Fruit fly (Drosophila melanogaster) whole organism, embryonic: ENCODE measurements around the gene Alp5.
A peak's percentile ranks its signal among the peaks of the same experiment; 100 is the strongest.

ENCODE experiments used
- Antp ChIP-seq: fragments of 200-800 bp; sonication (Bioruptor generic); optimal IDR thresholded peaks from 3 replicates; lab custom pipeline; 2016; ENCODE audit warnings: missing biosample characterization, missing genetic modification characterization
- Asciz ChIP-seq: fragments of 200-800 bp; sonication (Bioruptor generic); optimal IDR thresholded peaks from 2 replicates; lab custom pipeline; 2017; ENCODE audit warnings: missing biosample characterization, mild to moderate bottlenecking, missing genetic modification characterization, missing genetic modification reagents
- Bgb ChIP-seq: fragments of 200-800 bp; sonication (Bioruptor generic); IDR thresholded peaks from 2 replicates; pipeline ENCODE4 v1.3.6; 2022; ENCODE audit warnings: missing biosample characterization, missing genetic modification characterization; ENCODE audit not compliant: partially characterized antibody
- CG11247 ChIP-seq: fragments of 200-800 bp; sonication (Bioruptor generic); IDR thresholded peaks from 2 replicates; pipeline ENCODE4 v1.3.6; 2022; ENCODE audit warnings: missing biosample characterization, missing genetic modification characterization
- CG12104 ChIP-seq: fragments of 200-800 bp; sonication (Bioruptor generic); optimal IDR thresholded peaks from 3 replicates; lab custom pipeline; 2016; ENCODE audit warnings: missing biosample characterization, missing genetic modification characterization
- CG13287 ChIP-seq: fragments of 200-800 bp; sonication (Bioruptor generic); IDR thresholded peaks from 2 replicates; pipeline ENCODE4 v1.3.6; 2022; ENCODE audit warnings: missing biosample characterization, missing genetic modification characterization; ENCODE audit not compliant: partially characterized antibody
- CG14860 ChIP-seq: fragments of 200-800 bp; sonication (Bioruptor generic); IDR thresholded peaks from 3 replicates; pipeline ENCODE4 v1.3.6; 2022; ENCODE audit warnings: missing biosample characterization, missing genetic modification characterization; ENCODE audit not compliant: partially characterized antibody
- CG1647 ChIP-seq: fragments of 200-800 bp; sonication (Bioruptor generic); optimal IDR thresholded peaks from 3 replicates; lab custom pipeline; 2016; ENCODE audit warnings: missing biosample characterization, missing genetic modification characterization
- CG16815 ChIP-seq: fragments of 200-800 bp; sonication (Bioruptor generic); optimal IDR thresholded peaks from 3 replicates; lab custom pipeline; 2017; ENCODE audit warnings: missing biosample characterization, mild to moderate bottlenecking, missing genetic modification characterization
- CG18599 ChIP-seq: fragments of 200-800 bp; sonication (Bioruptor generic); optimal IDR thresholded peaks from 3 replicates; lab custom pipeline; 2017; ENCODE audit warnings: missing biosample characterization, missing genetic modification characterization, mild to moderate bottlenecking, moderate library complexity, missing genetic modification reagents
- CG2120 ChIP-seq: fragments of 200-800 bp; sonication (Bioruptor generic); optimal IDR thresholded peaks from 3 replicates; lab custom pipeline; 2016; ENCODE audit warnings: missing biosample characterization, missing genetic modification characterization
- CG42726 ChIP-seq: fragments of 200-800 bp; sonication (Bioruptor generic); IDR thresholded peaks from 2 replicates; pipeline ENCODE4 v1.3.6; 2022; ENCODE audit warnings: missing biosample characterization, missing genetic modification characterization; ENCODE audit not compliant: partially characterized antibody
- CG6272 ChIP-seq: fragments of 200-800 bp; sonication (Bioruptor generic); IDR thresholded peaks from 2 replicates; pipeline ENCODE4 v1.3.6; 2022; ENCODE audit warnings: missing biosample characterization, missing genetic modification characterization
- CG6683 ChIP-seq: fragments of 200-800 bp; sonication (Bioruptor generic); optimal IDR thresholded peaks from 2 replicates; lab custom pipeline; 2017; ENCODE audit warnings: missing biosample characterization, mild to moderate bottlenecking, missing genetic modification characterization, missing genetic modification reagents
- CG7839 ChIP-seq: fragments of 200-800 bp; sonication (Bioruptor generic); optimal IDR thresholded peaks from 3 replicates; lab custom pipeline; 2018; ENCODE audit warnings: missing biosample characterization, mild to moderate bottlenecking, missing genetic modification characterization, moderate library complexity
- CG9932 ChIP-seq: fragments of 200-800 bp; sonication (Bioruptor generic); IDR thresholded peaks from 2 replicates; pipeline ENCODE4 v1.3.6; 2022; ENCODE audit warnings: missing biosample characterization, missing genetic modification characterization
- E2f1 ChIP-seq: fragments of 200-800 bp; sonication (Bioruptor generic); IDR thresholded peaks from 2 replicates; pipeline ENCODE4 v1.3.6; 2022; ENCODE audit warnings: missing biosample characterization, missing genetic modification characterization
- Fer1 ChIP-seq: fragments of 200-800 bp; sonication (Bioruptor generic); optimal IDR thresholded peaks from 2 replicates; lab custom pipeline; 2017; ENCODE audit warnings: missing biosample characterization, mild to moderate bottlenecking, missing genetic modification characterization
- Fer2 ChIP-seq: fragments of 200-800 bp; sonication (Bioruptor generic); optimal IDR thresholded peaks from 2 replicates; lab custom pipeline; 2018; ENCODE audit warnings: missing biosample characterization, mild to moderate bottlenecking, missing genetic modification characterization, moderate library complexity
- HLH54F ChIP-seq: fragments of 200-800 bp; sonication (Bioruptor generic); optimal IDR thresholded peaks from 3 replicates; lab custom pipeline; 2016; ENCODE audit warnings: missing biosample characterization, missing genetic modification characterization
- MESR4 ChIP-seq: fragments of 200-800 bp; sonication (Bioruptor generic); optimal IDR thresholded peaks from 2 replicates; lab custom pipeline; 2018; ENCODE audit warnings: missing biosample characterization, mild to moderate bottlenecking, missing genetic modification characterization, moderate library complexity
- dmrt99B ChIP-seq: fragments of 200-800 bp; sonication (Bioruptor generic); optimal IDR thresholded peaks from 2 replicates; lab custom pipeline; 2018; ENCODE audit warnings: missing biosample characterization, mild to moderate bottlenecking, missing genetic modification characterization, moderate library complexity
- gem ChIP-seq: fragments of 200-800 bp; sonication (Bioruptor generic); optimal IDR thresholded peaks from 2 replicates; lab custom pipeline; 2019; ENCODE audit warnings: missing biosample characterization, mild to moderate bottlenecking, missing genetic modification characterization, moderate library complexity
- grau ChIP-seq: fragments of 200-800 bp; optimal IDR thresholded peaks from 3 replicates; lab custom pipeline; 2019; ENCODE audit warnings: missing biosample characterization, mild to moderate bottlenecking, missing genetic modification characterization, moderate library complexity
- hb ChIP-seq: fragments of 200-800 bp; sonication (Bioruptor generic); IDR thresholded peaks from 3 replicates; pipeline ENCODE4 v1.3.6; 2022; ENCODE audit warnings: missing biosample characterization, missing genetic modification characterization; ENCODE audit not compliant: partially characterized antibody
- hth ChIP-seq: fragments of >200 bp; optimal IDR thresholded peaks from 2 replicates; lab custom pipeline; 2017; ENCODE audit warnings: inconsistent platforms
- kni ChIP-seq: fragments of 200-800 bp; sonication (Bioruptor generic); optimal IDR thresholded peaks from 3 replicates; lab custom pipeline; 2017; ENCODE audit warnings: mild to moderate bottlenecking, missing biosample characterization, missing genetic modification reagents, missing genetic modification characterization
- lilli ChIP-seq: fragments of 200-800 bp; sonication (Bioruptor generic); optimal IDR thresholded peaks from 3 replicates; lab custom pipeline; 2016; ENCODE audit warnings: missing biosample characterization, missing genetic modification characterization
- mld ChIP-seq: fragments of 200-800 bp; sonication (Bioruptor generic); IDR thresholded peaks from 3 replicates; pipeline ENCODE4 v1.3.6; 2022; ENCODE audit warnings: missing biosample characterization, missing genetic modification characterization; ENCODE audit not compliant: partially characterized antibody
- nerfin-1 ChIP-seq: fragments of 200-800 bp; sonication (Bioruptor generic); optimal IDR thresholded peaks from 3 replicates; lab custom pipeline; 2019; ENCODE audit warnings: missing biosample characterization, mild to moderate bottlenecking, missing genetic modification characterization, moderate library complexity
- slbo ChIP-seq: fragments of 200-800 bp; sonication (Bioruptor generic); IDR thresholded peaks from 2 replicates; pipeline ENCODE4 v1.3.6; 2022; ENCODE audit warnings: missing biosample characterization, missing genetic modification characterization

Alp5 gene

dm6 chr3R:20955932-20956636 is 50.7 kb downstream of the Alp5 start (continued):
- TF ChIP-seq CG16815 (GFP tag; lab: Kevin White, UChicago) (no peak), MESR4 (GFP tag; lab: Kevin White, UChicago) (no peak), CG7839 (tag; lab: Kevin White, UChicago) (peak; percentile 4), lilli (peak; percentile 6), CG18599 (GFP tag; lab: Kevin White, UChicago) (peak; percentile 50), gem (tag; lab: Kevin White, UChicago) (peak; percentile 23), CG14860 (GFP tag; lab: Robert Waterston, UW) (no peak), Bgb (GFP tag; lab: Robert Waterston, UW) (no peak), CG42726 (GFP tag; lab: Robert Waterston, UW) (no peak), CG9932 (GFP tag; lab: Robert Waterston, UW) (0 out of 2 replicates have a peak, but pooled peaks have one; percentile 5), dmrt99B (tag; lab: Kevin White, UChicago) (peak; percentile 35), Fer2 (tag; lab: Kevin White, UChicago) (no peak), CG11247 (no peak), Antp (GFP tag; lab: Kevin White, UChicago) (no peak), Asciz (GFP tag; lab: Kevin White, UChicago) (no peak), nerfin-1 (tag; lab: Kevin White, UChicago) (no peak), CG6272 (GFP tag; lab: Robert Waterston, UW) (no peak), mld (GFP tag; lab: Robert Waterston, UW) (no peak), hth (lab: Kevin White, UChicago) (no peak), CG1647 (GFP tag; lab: Kevin White, UChicago) (no peak), Fer1 (peak; percentile 52), CG6683 (GFP tag; lab: Kevin White, UChicago) (no peak), kni (GFP tag; lab: Kevin White, UChicago) (no peak), CG12104 (GFP tag; lab: Kevin White, UChicago) (no peak), slbo (GFP tag; lab: Robert Waterston, UW) (0 out of 2 replicates have a peak, but pooled peaks have one; percentile 3), E2f1 (GFP tag; lab: Robert Waterston, UW) (no peak), CG13287 (no peak), HLH54F (peak; percentile 8), hb (no peak), CG2120 (GFP tag; lab: Kevin White, UChicago) (peak; percentile 51), grau (peak; percentile 20)
